Fruit fly (Drosophila melanogaster) whole organism, embryonic: ENCODE results near the gene fwd.

ENCODE experiments used
- Atf6 ChIP-seq: fragments of 200-800 bp; sonication (Bioruptor generic); IDR thresholded peaks from 2 replicates; pipeline ENCODE4 v1.3.6; 2022; ENCODE audit warnings: missing biosample characterization, missing genetic modification characterization
- CG1024 ChIP-seq: fragments of 200-800 bp; sonication (Bioruptor generic); IDR thresholded peaks from 2 replicates; pipeline ENCODE4 v1.3.6; 2022; ENCODE audit warnings: missing biosample characterization, missing genetic modification characterization
- CG10267 ChIP-seq: fragments of 200-800 bp; sonication (Bioruptor generic); optimal IDR thresholded peaks from 2 replicates; lab custom pipeline; 2018; ENCODE audit warnings: missing biosample characterization, mild to moderate bottlenecking, missing genetic modification characterization, moderate library complexity
- CG10431 ChIP-seq: fragments of 200-800 bp; sonication (Bioruptor generic); optimal IDR thresholded peaks from 3 replicates; lab custom pipeline; 2018; ENCODE audit warnings: missing biosample characterization, mild to moderate bottlenecking, missing genetic modification characterization
- CG12155 ChIP-seq: fragments of 200-800 bp; sonication (Bioruptor generic); optimal IDR thresholded peaks from 3 replicates; lab custom pipeline; 2016; ENCODE audit warnings: missing biosample characterization, missing genetic modification characterization
- CG12299 ChIP-seq: fragments of 200-800 bp; sonication (Bioruptor generic); optimal IDR thresholded peaks from 2 replicates; lab custom pipeline; 2018; ENCODE audit warnings: missing biosample characterization, mild to moderate bottlenecking, missing genetic modification characterization
- CG15073 ChIP-seq: fragments of 200-800 bp; sonication (Bioruptor generic); optimal IDR thresholded peaks from 2 replicates; lab custom pipeline; 2016; ENCODE audit warnings: missing biosample characterization, missing genetic modification characterization
- CG16813 ChIP-seq: fragments of 200-800 bp; sonication (Bioruptor generic); IDR thresholded peaks from 3 replicates; pipeline ENCODE4 v1.3.6; 2022; ENCODE audit warnings: missing biosample characterization, missing genetic modification characterization; ENCODE audit not compliant: partially characterized antibody
- CG2116 ChIP-seq: fragments of 200-800 bp; sonication (Bioruptor generic); optimal IDR thresholded peaks from 3 replicates; lab custom pipeline; 2018; ENCODE audit warnings: missing biosample characterization, mild to moderate bottlenecking, missing genetic modification characterization
- CG32532 ChIP-seq: fragments of 200-800 bp; sonication (Bioruptor generic); IDR thresholded peaks from 2 replicates; pipeline ENCODE4 v1.3.6; 2022; ENCODE audit warnings: missing biosample characterization, missing genetic modification characterization
- CG32772 ChIP-seq: fragments of 200-800 bp; sonication (Bioruptor generic); IDR thresholded peaks from 2 replicates; pipeline ENCODE4 v1.3.6; 2022; ENCODE audit warnings: missing biosample characterization, missing genetic modification characterization
- CG6689 ChIP-seq: fragments of 200-800 bp; sonication (Bioruptor generic); IDR thresholded peaks from 2 replicates; pipeline ENCODE4 v1.3.6; 2022; ENCODE audit warnings: missing biosample characterization, missing genetic modification characterization
- CG7271 ChIP-seq: fragments of 200-800 bp; sonication (Bioruptor generic); optimal IDR thresholded peaks from 2 replicates; lab custom pipeline; 2018; ENCODE audit warnings: missing biosample characterization, mild to moderate bottlenecking, missing genetic modification characterization, moderate library complexity
- CG7987 ChIP-seq: fragments of 200-800 bp; sonication (Bioruptor generic); optimal IDR thresholded peaks from 2 replicates; lab custom pipeline; 2018; ENCODE audit warnings: missing biosample characterization, mild to moderate bottlenecking, missing genetic modification characterization, moderate library complexity
- CG9215 ChIP-seq: fragments of 200-800 bp; sonication (Bioruptor generic); IDR thresholded peaks from 2 replicates; pipeline ENCODE4 v1.3.6; 2022; ENCODE audit warnings: missing biosample characterization, missing genetic modification characterization
- CG9437 ChIP-seq: fragments of 200-800 bp; sonication (Bioruptor generic); optimal IDR thresholded peaks from 2 replicates; lab custom pipeline; 2018; ENCODE audit warnings: missing biosample characterization, mild to moderate bottlenecking, missing genetic modification characterization
- CG9727 ChIP-seq: fragments of 200-800 bp; sonication (Bioruptor generic); optimal IDR thresholded peaks from 3 replicates; lab custom pipeline; 2017; ENCODE audit warnings: missing biosample characterization, mild to moderate bottlenecking, missing genetic modification characterization
- CG9932 ChIP-seq: fragments of 200-800 bp; sonication (Bioruptor generic); IDR thresholded peaks from 2 replicates; pipeline ENCODE4 v1.3.6; 2022; ENCODE audit warnings: missing biosample characterization, missing genetic modification characterization
- Chrac-16 ChIP-seq: fragments of 200-800 bp; sonication (Bioruptor generic); optimal IDR thresholded peaks from 3 replicates; lab custom pipeline; 2016; ENCODE audit warnings: missing biosample characterization, missing genetic modification characterization
- Dp ChIP-seq: fragments of 200-800 bp; sonication (Bioruptor generic); optimal IDR thresholded peaks from 2 replicates; lab custom pipeline; 2018; ENCODE audit warnings: missing biosample characterization, mild to moderate bottlenecking, missing genetic modification characterization, moderate library complexity
- Drgx ChIP-seq: fragments of 200-800 bp; sonication (Bioruptor generic); IDR thresholded peaks from 2 replicates; pipeline ENCODE4 v1.3.6; 2022; ENCODE audit warnings: missing biosample characterization, missing genetic modification characterization
- GATAe ChIP-seq: fragments of 200-800 bp; sonication (Bioruptor generic); conservative IDR thresholded peaks from 2 replicates; pipeline ENCODE4 v1.3.6; 2022; ENCODE audit warnings: missing biosample characterization, missing genetic modification characterization
- H15 ChIP-seq: fragments of 200-800 bp; sonication (Bioruptor generic); IDR thresholded peaks from 3 replicates; pipeline ENCODE4 v1.3.6; 2022; ENCODE audit warnings: missing biosample characterization, missing genetic modification characterization
- Med ChIP-seq: fragments of 200-800 bp; sonication (Bioruptor generic); peaks from one replicate; lab custom pipeline; 2016; ENCODE audit warnings: missing biosample characterization, missing genetic modification characterization, mild to moderate bottlenecking, inconsistent platforms, moderate library complexity
- NC2β ChIP-seq: fragments of 200-800 bp; sonication (Bioruptor generic); optimal IDR thresholded peaks from 2 replicates; lab custom pipeline; 2016; ENCODE audit warnings: missing biosample characterization, missing genetic modification characterization
- Opbp ChIP-seq: fragments of 200-800 bp; sonication (Bioruptor generic); IDR thresholded peaks from 3 replicates; pipeline ENCODE4 v1.3.6; 2022; ENCODE audit warnings: missing biosample characterization, missing genetic modification characterization; ENCODE audit not compliant: partially characterized antibody
- Ptx1 ChIP-seq: fragments of 200-800 bp; sonication (Bioruptor generic); IDR thresholded peaks from 2 replicates; pipeline ENCODE4 v1.3.6; 2022; ENCODE audit warnings: missing biosample characterization, missing genetic modification characterization
- ac ChIP-seq: fragments of 200-800 bp; sonication (Bioruptor generic); optimal IDR thresholded peaks from 3 replicates; lab custom pipeline; 2017; ENCODE audit warnings: missing biosample characterization, mild to moderate bottlenecking, missing genetic modification characterization
- bbx ChIP-seq: fragments of 200-800 bp; sonication (Bioruptor generic); IDR thresholded peaks from 2 replicates; pipeline ENCODE4 v1.3.6; 2022; ENCODE audit warnings: missing biosample characterization, missing genetic modification characterization; ENCODE audit not compliant: partially characterized antibody
- bsh ChIP-seq, 2 experiments: fragments of 200-800 bp; sonication (Bioruptor generic); optimal IDR thresholded peaks; 2 replicates each; lab custom pipeline; 2017 to 2018; ENCODE audit warnings: mild to moderate bottlenecking in 2 of 2, missing biosample characterization in 2 of 2, missing genetic modification characterization in 2 of 2, moderate library complexity in 1 of 2
- chn ChIP-seq: fragments of 200-800 bp; sonication (Bioruptor generic); optimal IDR thresholded peaks from 2 replicates; lab custom pipeline; 2016; ENCODE audit warnings: missing biosample characterization, missing genetic modification characterization
- cwo ChIP-seq: fragments of 200-800 bp; sonication (Bioruptor generic); optimal IDR thresholded peaks from 3 replicates; lab custom pipeline; 2017; ENCODE audit warnings: missing biosample characterization, missing genetic modification characterization, mild to moderate bottlenecking, moderate library complexity, missing genetic modification reagents
- dmrt11E ChIP-seq: fragments of 200-800 bp; sonication (Bioruptor generic); optimal IDR thresholded peaks from 3 replicates; lab custom pipeline; 2018; ENCODE audit warnings: missing biosample characterization, mild to moderate bottlenecking, missing genetic modification characterization, moderate library complexity
- fd102C ChIP-seq: fragments of 200-800 bp; sonication (Bioruptor generic); optimal IDR thresholded peaks from 2 replicates; lab custom pipeline; 2018; ENCODE audit warnings: missing biosample characterization, mild to moderate bottlenecking, missing genetic modification characterization, moderate library complexity
- grau ChIP-seq: fragments of 200-800 bp; optimal IDR thresholded peaks from 3 replicates; lab custom pipeline; 2019; ENCODE audit warnings: missing biosample characterization, mild to moderate bottlenecking, missing genetic modification characterization, moderate library complexity
- inv ChIP-seq: fragments of 200-800 bp; sonication (Bioruptor generic); IDR thresholded peaks from 2 replicates; pipeline ENCODE4 v1.3.6; 2022; ENCODE audit warnings: missing biosample characterization, missing genetic modification characterization; ENCODE audit not compliant: partially characterized antibody
- ken ChIP-seq: fragments of 200-800 bp; sonication (Bioruptor generic); IDR thresholded peaks from 3 replicates; pipeline ENCODE4 v1.3.6; 2022; ENCODE audit warnings: missing biosample characterization, missing genetic modification characterization
- lmd ChIP-seq: fragments of 200-800 bp; sonication (Bioruptor generic); IDR thresholded peaks from 2 replicates; pipeline ENCODE4 v1.3.6; 2022; ENCODE audit warnings: missing biosample characterization, missing genetic modification characterization
- maf-S ChIP-seq: fragments of 200-800 bp; sonication (Bioruptor generic); optimal IDR thresholded peaks from 2 replicates; lab custom pipeline; 2016; ENCODE audit warnings: missing biosample characterization, missing genetic modification characterization
- phol ChIP-seq: fragments of 200-800 bp; sonication (Bioruptor generic); optimal IDR thresholded peaks from 3 replicates; lab custom pipeline; 2018; ENCODE audit warnings: missing biosample characterization, mild to moderate bottlenecking, missing genetic modification characterization, moderate library complexity
- psq ChIP-seq: fragments of 200-800 bp; sonication (Bioruptor generic); optimal IDR thresholded peaks from 2 replicates; lab custom pipeline; 2017; ENCODE audit warnings: missing biosample characterization, missing genetic modification characterization
- pzg ChIP-seq: fragments of 200-800 bp; sonication (Bioruptor generic); optimal IDR thresholded peaks from 3 replicates; lab custom pipeline; 2018; ENCODE audit warnings: missing biosample characterization, mild to moderate bottlenecking, missing genetic modification characterization, moderate library complexity
- repo ChIP-seq: fragments of 200-800 bp; sonication (Bioruptor generic); optimal IDR thresholded peaks from 2 replicates; lab custom pipeline; 2016; ENCODE audit warnings: missing biosample characterization, missing genetic modification characterization
- rib ChIP-seq: fragments of 200-800 bp; sonication (Bioruptor generic); IDR thresholded peaks from 2 replicates; pipeline ENCODE4 v1.3.6; 2022; ENCODE audit warnings: missing biosample characterization, missing genetic modification characterization
- sens ChIP-seq: fragments of 200-800 bp; sonication (Bioruptor generic); peaks from one replicate; lab custom pipeline; 2016; ENCODE audit warnings: missing biosample characterization, missing genetic modification characterization
- tgo ChIP-seq: fragments of 200-800 bp; sonication (Bioruptor generic); IDR thresholded peaks from 3 replicates; pipeline ENCODE4 v1.3.6; 2022; ENCODE audit warnings: missing biosample characterization, missing genetic modification characterization
- tin ChIP-seq: fragments of 200-800 bp; sonication (Bioruptor generic); optimal IDR thresholded peaks from 3 replicates; lab custom pipeline; 2016; ENCODE audit warnings: missing biosample characterization, missing genetic modification characterization
- tio ChIP-seq: fragments of 200-800 bp; sonication (Bioruptor generic); optimal IDR thresholded peaks from 2 replicates; lab custom pipeline; 2017; ENCODE audit warnings: missing biosample characterization, missing genetic modification characterization, inconsistent platforms
- unc-4 ChIP-seq: fragments of 200-800 bp; sonication (Bioruptor generic); IDR thresholded peaks from 2 replicates; pipeline ENCODE4 v1.3.6; 2022; ENCODE audit warnings: missing biosample characterization, missing genetic modification characterization; ENCODE audit not compliant: partially characterized antibody
- zen ChIP-seq: fragments of 200-800 bp; sonication (Bioruptor generic); optimal IDR thresholded peaks from 3 replicates; lab custom pipeline; 2018; ENCODE audit warnings: missing biosample characterization, mild to moderate bottlenecking, missing genetic modification characterization, moderate library complexity

The fwd gene

DNA sequence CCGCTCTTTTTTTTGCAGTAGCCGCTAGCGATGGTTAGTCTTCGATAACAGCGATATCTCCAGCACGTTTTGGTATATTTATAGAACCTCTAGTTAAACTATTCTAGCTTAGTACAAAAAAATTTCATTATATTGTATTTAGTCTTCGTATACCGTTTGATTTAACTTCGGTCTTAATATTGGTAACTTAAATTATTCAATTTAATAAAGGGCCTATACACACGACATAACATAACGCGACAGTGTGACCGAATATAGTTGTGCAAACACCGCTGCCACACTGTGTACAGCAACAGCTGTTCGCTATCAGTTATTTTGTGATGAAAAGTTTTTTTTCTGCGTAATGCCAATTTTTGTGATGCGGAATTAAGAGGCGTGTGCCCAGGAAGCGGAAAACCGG lies 41.5 kb upstream of the fwd start, which contains the start of the genes Cdc5 and CG1233 (continued):
- peak; percentile 19 for TF ChIP-seq tin (GFP tag; lab: Kevin White, UChicago)
- peak in 1 of 2 experiments; percentile 42 for TF ChIP-seq bsh (GFP tag; optimal IDR thresholded peaks at IDR 0.05; lab: Kevin White, UChicago)
- peak; percentile 55 for TF ChIP-seq CG9932 (GFP tag; lab: Robert Waterston, UW)
- TF ChIP-seq ken (GFP tag; lab: Robert Waterston, UW), result peak; percentile 43; the same call in 1 of the 3 replicates
- no peak for TF ChIP-seq cwo (GFP tag; lab: Kevin White, UChicago)
- TF ChIP-seq ac, result no peak
- TF ChIP-seq CG9437 (GFP tag; lab: Kevin White, UChicago), result peak; percentile 21
- peak; percentile 45 for TF ChIP-seq CG12299 (tag; lab: Kevin White, UChicago)
- TF ChIP-seq maf-S (GFP tag; lab: Kevin White, UChicago), result peak; percentile 8
- peak; percentile 80 for TF ChIP-seq phol (tag; lab: Kevin White, UChicago)
- 0 out of 2 replicates have a peak, but pooled peaks have one; percentile 18 for TF ChIP-seq lmd (GFP tag; lab: Robert Waterston, UW)
- TF ChIP-seq NC2β (GFP tag; lab: Kevin White, UChicago), result peak; percentile 25
- peak; percentile 20 for TF ChIP-seq Chrac-16 (GFP tag; lab: Kevin White, UChicago)
- peak; percentile 65; the same call in 1 of the 3 replicates for TF ChIP-seq Opbp (GFP tag; lab: Robert Waterston, UW)
- TF ChIP-seq CG7987 (GFP tag; lab: Kevin White, UChicago), result peak; percentile 31
- TF ChIP-seq CG15073 (GFP tag; lab: Kevin White, UChicago), result no peak
- TF ChIP-seq CG32532 (GFP tag; lab: Robert Waterston, UW), result peak; percentile 42
- TF ChIP-seq H15 (GFP tag; lab: Robert Waterston, UW), result peak; percentile 45; the same call in 1 of the 3 replicates
- TF ChIP-seq CG6689 (GFP tag; lab: Robert Waterston, UW), result no peak
- peak; percentile 58 for TF ChIP-seq dmrt11E
- peak; percentile 37; the same call in 1 of the 2 replicates for TF ChIP-seq GATAe
- TF ChIP-seq Drgx (GFP tag; lab: Robert Waterston, UW), result no peak
- TF ChIP-seq repo (GFP tag; lab: Kevin White, UChicago), result peak; percentile 20
- TF ChIP-seq Atf6 (GFP tag; lab: Robert Waterston, UW), result peak; percentile 40; the same call in 1 of the 2 replicates
- peak; percentile 26 for TF ChIP-seq CG10431 (GFP tag; lab: Kevin White, UChicago)
- TF ChIP-seq CG32772, result peak; percentile 63; the same call in 1 of the 2 replicates
- TF ChIP-seq Med (GFP tag; lab: Kevin White, UChicago), result peak; percentile 88
- peak; percentile 43 for TF ChIP-seq CG12155 (GFP tag; lab: Kevin White, UChicago)
- peak; percentile 42 for TF ChIP-seq inv (GFP tag; lab: Robert Waterston, UW)
- peak; percentile 55 for TF ChIP-seq CG9727
- TF ChIP-seq CG10267 (tag; lab: Kevin White, UChicago), result peak; percentile 71
- 0 out of 2 replicates have a peak, but pooled peaks have one; percentile 5 for TF ChIP-seq CG9215 (GFP tag; lab: Robert Waterston, UW)
- TF ChIP-seq unc-4 (GFP tag; lab: Robert Waterston, UW), result peak; percentile 57; the same call in 1 of the 2 replicates
- no peak for TF ChIP-seq CG7271 (tag; lab: Kevin White, UChicago)
- TF ChIP-seq chn (GFP tag; lab: Kevin White, UChicago), result peak; percentile 5
- TF ChIP-seq pzg (GFP tag; lab: Kevin White, UChicago), result peak; percentile 85
- peak; percentile 61 for TF ChIP-seq zen (tag; lab: Kevin White, UChicago)
- no peak for TF ChIP-seq tio (GFP tag; lab: Kevin White, UChicago)
- TF ChIP-seq grau (tag; lab: Kevin White, UChicago), result no peak
- peak; percentile 41 for TF ChIP-seq fd102C
- TF ChIP-seq CG2116 (GFP tag; lab: Kevin White, UChicago), result peak; percentile 76
- no peak for TF ChIP-seq bbx
- 0 out of 2 replicates have a peak, but pooled peaks have one; percentile 33 for TF ChIP-seq CG1024 (GFP tag; lab: Robert Waterston, UW)
- peak; percentile 47 for TF ChIP-seq tgo
- 0 out of 2 replicates have a peak, but pooled peaks have one; percentile 16 for TF ChIP-seq rib (GFP tag; lab: Robert Waterston, UW)
- TF ChIP-seq Ptx1 (GFP tag; lab: Robert Waterston, UW), result 0 out of 2 replicates have a peak, but pooled peaks have one; percentile 34
- TF ChIP-seq Dp (GFP tag; lab: Kevin White, UChicago), result peak; percentile 36
- TF ChIP-seq sens (GFP tag; lab: Kevin White, UChicago), result peak; percentile 87
- peak; percentile 13 for TF ChIP-seq psq (GFP tag; lab: Kevin White, UChicago)
- TF ChIP-seq CG16813 (GFP tag; lab: Robert Waterston, UW), result peak; percentile 49; the same call in 1 of the 3 replicates
- TF ChIP-seq, all 482 proteins: peak for 155
